Worm (Caenorhabditis elegans) whole organism, mixed stage, embryonic: ENCODE measurements around the gene C52E2.5.
"Not testable (repeated sequence)": the region's sequence is repeated elsewhere in the genome, so short reads cannot be mapped to it uniquely, and the experiment has no call there.

Source experiments
- blmp-1 ChIP-seq: fragments of 150-350 bp; optimal IDR thresholded peaks from 2 replicates; lab custom pipeline; 2014; ENCODE audit warnings: missing biosample characterization, missing genetic modification characterization
- cnd-1 ChIP-seq: fragments of 200-800 bp; sonication (Bioruptor generic); optimal IDR thresholded peaks from 2 replicates; lab custom pipeline; 2018; ENCODE audit warnings: mild to moderate bottlenecking, missing genetic modification characterization, missing compliant biosample characterization
- elt-1 ChIP-seq: sonication (generic microtip); optimal IDR thresholded peaks from 2 replicates; lab custom pipeline; 2017; ENCODE audit warnings: missing genetic modification characterization, mild to moderate bottlenecking, missing compliant biosample characterization, antibody characterized with exemption, moderate library complexity, borderline replicate concordance; ENCODE audit not compliant: insufficient read depth
- flh-1 ChIP-seq: fragments of 200-800 bp; sonication (Bioruptor generic); optimal IDR thresholded peaks from 2 replicates; lab custom pipeline; 2018; ENCODE audit warnings: mild to moderate bottlenecking, missing genetic modification characterization, moderate library complexity, missing compliant biosample characterization
- lin-13 ChIP-seq: fragments of 150-350 bp; optimal IDR thresholded peaks from 2 replicates; lab custom pipeline; 2014; ENCODE audit warnings: missing biosample characterization, missing genetic modification characterization
- lin-32 ChIP-seq: fragments of 200-800 bp; sonication (Bioruptor generic); optimal IDR thresholded peaks from 2 replicates; lab custom pipeline; 2018; ENCODE audit warnings: mild to moderate bottlenecking, missing genetic modification characterization, missing compliant biosample characterization
- nhr-28 ChIP-seq: fragments of 150-350 bp; optimal IDR thresholded peaks from 2 replicates; lab custom pipeline; 2014; ENCODE audit warnings: missing biosample characterization, missing genetic modification characterization
- snpc-4 ChIP-seq: fragments of 150-350 bp; optimal IDR thresholded peaks from 2 replicates; lab custom pipeline; 2014; ENCODE audit warnings: missing biosample characterization, missing genetic modification characterization
- unc-62 ChIP-seq: fragments of 150-350 bp; optimal IDR thresholded peaks from 2 replicates; lab custom pipeline; 2014; ENCODE audit warnings: missing biosample characterization, missing genetic modification reagents, missing genetic modification characterization
- ztf-11 ChIP-seq: fragments of 150-350 bp; optimal IDR thresholded peaks from 2 replicates; lab custom pipeline; 2014; ENCODE audit warnings: missing biosample characterization, missing genetic modification characterization

ce11 chrII:1862334-1862733, 19.6 kb upstream of the C52E2.5 start, which contains the start of gene fbxb-98:
- not testable (repeated sequence) for TF ChIP-seq lin-13 (tag; lab: Kevin White, UChicago); snpc-4; blmp-1; ztf-11; nhr-28 (tag; lab: Kevin White, UChicago); cnd-1 (tag; lab: Kevin White, UChicago); flh-1 (GFP tag; lab: Kevin White, UChicago); elt-1 (tag; lab: Kevin White, UChicago); unc-62 (GFP tag; lab: Kevin White, UChicago); lin-32
